Worm (Caenorhabditis elegans): ENCODE results near the gene fbxb-74.

fbxb-74 gene

ce11 chrIV:4429901-4430300 lies 9.2 kb downstream of the fbxb-74 start, which contains the start of the genes str-185 and R08C7.5:
TSS of gene str-185 (minus strand) at chrIV:4430001.
TSS of gene R08C7.5 (plus strand) at chrIV:4430229.
- no peak for TF ChIP-seq ceh-6 (GFP tag; optimal IDR thresholded peaks at IDR 0.05)
- no peak for TF ChIP-seq elt-2 (tag; optimal IDR thresholded peaks at IDR 0.05)
- no peak for TF ChIP-seq hlh-13 (GFP tag; optimal IDR thresholded peaks at IDR 0.05)
- TF ChIP-seq hlh-6 (tag; optimal IDR thresholded peaks at IDR 0.05), result no peak
- TF ChIP-seq ceh-24 (tag; optimal IDR thresholded peaks at IDR 0.05), result no peak
- TF ChIP-seq ref-2 (tag; optimal IDR thresholded peaks at IDR 0.05), result no peak
- TF ChIP-seq nfya-1 (tag; optimal IDR thresholded peaks at IDR 0.05), result no peak
- TF ChIP-seq dve-1 (tag; optimal IDR thresholded peaks at IDR 0.05), result no peak
- TF ChIP-seq nhr-11 (tag; optimal IDR thresholded peaks at IDR 0.05), result no peak
- TF ChIP-seq pqm-1 (tag; optimal IDR thresholded peaks at IDR 0.05), result no peak
- no peak for TF ChIP-seq zip-5 (tag; optimal IDR thresholded peaks at IDR 0.05)
- TF ChIP-seq ceh-31 (tag; optimal IDR thresholded peaks at IDR 0.05), result no peak
- no peak for TF ChIP-seq unc-55 (GFP tag; optimal IDR thresholded peaks at IDR 0.05)
- no peak for TF ChIP-seq fax-1 (tag; optimal IDR thresholded peaks at IDR 0.05)
- TF ChIP-seq ztf-16 (tag; optimal IDR thresholded peaks at IDR 0.05), result no peak
- TF ChIP-seq tbx-2 (tag; optimal IDR thresholded peaks at IDR 0.05), result no peak
- TF ChIP-seq hlh-30 (tag; optimal IDR thresholded peaks at IDR 0.05; ENCODE audit: insufficient read depth), result no peak
- no peak for TF ChIP-seq T23F11.4 (GFP tag; optimal IDR thresholded peaks at IDR 0.05)
- TF ChIP-seq ceh-22 (tag; optimal IDR thresholded peaks at IDR 0.05), result no peak

ce11 chrIV:4423885-4424284 lies 15.2 kb downstream of the fbxb-74 start:
- no peak for TF ChIP-seq hlh-6 (tag; optimal IDR thresholded peaks at IDR 0.05)
- TF ChIP-seq nfya-1 (tag; optimal IDR thresholded peaks at IDR 0.05), result peak; percentile 99

- no peak for TF ChIP-seq C38D4.7 (GFP tag; optimal IDR thresholded peaks at IDR 0.05)
- TF ChIP-seq ceh-48 (tag; optimal IDR thresholded peaks at IDR 0.05), result no peak
- TF ChIP-seq mec-3 (tag; optimal IDR thresholded peaks at IDR 0.05; ENCODE audit: borderline replicate concordance), result no peak
- TF ChIP-seq tbx-7 (tag; optimal IDR thresholded peaks at IDR 0.05), result no peak
- no peak for TF ChIP-seq ama-1 (optimal IDR thresholded peaks at IDR 0.05)
- TF ChIP-seq C08G9.2 (tag; optimal IDR thresholded peaks at IDR 0.05), result no peak
- TF ChIP-seq ceh-19 (GFP tag; optimal IDR thresholded peaks at IDR 0.05), result no peak
- TF ChIP-seq ceh-24 (tag; optimal IDR thresholded peaks at IDR 0.05), result no peak
- TF ChIP-seq hlh-8 (tag; optimal IDR thresholded peaks at IDR 0.05), result no peak
- no peak for TF ChIP-seq zip-5 (tag; optimal IDR thresholded peaks at IDR 0.05)
These were observed 16.1 kb downstream of the fbxb-74 start for ce11 chrIV:4423026-4423425.

- no peak for TF ChIP-seq unc-86 (tag; optimal IDR thresholded peaks at IDR 0.05)
- TF ChIP-seq sdc-2 (tag; optimal IDR thresholded peaks at IDR 0.05), result no peak
- TF ChIP-seq dve-1 (tag; optimal IDR thresholded peaks at IDR 0.05), result no peak
- TF ChIP-seq hlh-13 (GFP tag; optimal IDR thresholded peaks at IDR 0.05), result no peak
- no peak for TF ChIP-seq ref-2 (tag; optimal IDR thresholded peaks at IDR 0.05)
- no peak for TF ChIP-seq ceh-30 (tag; optimal IDR thresholded peaks at IDR 0.05)
- TF ChIP-seq ahr-1 (tag; optimal IDR thresholded peaks at IDR 0.05), result no peak
- no peak for TF ChIP-seq pax-1 (tag; optimal IDR thresholded peaks at IDR 0.05)
- no peak for TF ChIP-seq nhr-232 (tag; optimal IDR thresholded peaks at IDR 0.05)
- TF ChIP-seq npax-4 (tag; optimal IDR thresholded peaks at IDR 0.05), result no peak
- no peak for TF ChIP-seq ceh-24 (tag; optimal IDR thresholded peaks at IDR 0.05)
- TF ChIP-seq ceh-14 (tag; optimal IDR thresholded peaks at IDR 0.05), result no peak
- no peak for TF ChIP-seq Y22D7AL.16 (tag; optimal IDR thresholded peaks at IDR 0.05)
These were observed 17.1 kb downstream of the fbxb-74 start, which contains the start of gene clec-175 for ce11 chrIV:4422029-4422428. TSS of gene clec-175 (plus strand) at chrIV:4422329.

ce11 chrIV:4413114-4413513 lies 26.0 kb downstream of the fbxb-74 start:
- TF ChIP-seq ceh-22 (tag; optimal IDR thresholded peaks at IDR 0.05) (no peak), nhr-11 (tag; optimal IDR thresholded peaks at IDR 0.05) (no peak), rnt-1 (tag; optimal IDR thresholded peaks at IDR 0.05) (no peak), sdc-2 (tag; optimal IDR thresholded peaks at IDR 0.05) (no peak), madf-2 (tag; optimal IDR thresholded peaks at IDR 0.05) (no peak), pat-9 (tag; optimal IDR thresholded peaks at IDR 0.05) (no peak), dve-1 (tag; optimal IDR thresholded peaks at IDR 0.05) (no peak), che-1 (tag; optimal IDR thresholded peaks at IDR 0.05) (no peak), ttx-3 (tag; optimal IDR thresholded peaks at IDR 0.05) (no peak), F13H6.1 (tag; optimal IDR thresholded peaks at IDR 0.05) (no peak), npax-4 (tag; optimal IDR thresholded peaks at IDR 0.05) (no peak), ceh-6 (GFP tag; optimal IDR thresholded peaks at IDR 0.05) (no peak), ceh-2 (tag; optimal IDR thresholded peaks at IDR 0.05) (no peak), hlh-8 (tag; optimal IDR thresholded peaks at IDR 0.05) (no peak), pag-3 (tag; optimal IDR thresholded peaks at IDR 0.05; ENCODE audit: borderline replicate concordance) (no peak), lin-11 (tag; optimal IDR thresholded peaks at IDR 0.05) (no peak), C08G9.2 (tag; optimal IDR thresholded peaks at IDR 0.05) (no peak), ceh-45 (GFP tag; IDR thresholded peaks at IDR 0.05) (no peak)
